Worm (Caenorhabditis elegans) whole organism, L1 larva: Measurements from ENCODE around the gene viro-2.

Source experiments
- C04F5.9 ChIP-seq: sonication (generic microtip); optimal IDR thresholded peaks from 2 replicates; lab custom pipeline; 2016; ENCODE audit warnings: missing genetic modification characterization, missing compliant biosample characterization
- C34B4.2 ChIP-seq: sonication (generic microtip); optimal IDR thresholded peaks from 2 replicates; lab custom pipeline; 2017; ENCODE audit warnings: mild to moderate bottlenecking, missing genetic modification characterization, missing compliant biosample characterization
- Y116A8C.19 ChIP-seq: sonication (generic microtip); optimal IDR thresholded peaks from 2 replicates; lab custom pipeline; 2016; ENCODE audit warnings: missing compliant biosample characterization, missing genetic modification characterization, borderline replicate concordance
- ama-1 ChIP-seq: fragments of 150-350 bp; optimal IDR thresholded peaks from 2 replicates; lab custom pipeline; 2014
- blmp-1 ChIP-seq: fragments of 150-350 bp; optimal IDR thresholded peaks from 2 replicates; lab custom pipeline; 2014; ENCODE audit warnings: missing biosample characterization, missing genetic modification characterization
- ceh-63 ChIP-seq: fragments of 200-800 bp; sonication (Bioruptor generic); optimal IDR thresholded peaks from 2 replicates; lab custom pipeline; 2018; ENCODE audit warnings: mild to moderate bottlenecking, missing genetic modification characterization, missing compliant biosample characterization
- ceh-8 ChIP-seq: fragments of 200-800 bp; sonication (Bioruptor generic); optimal IDR thresholded peaks from 2 replicates; lab custom pipeline; 2018; ENCODE audit warnings: mild to moderate bottlenecking, missing genetic modification characterization, moderate library complexity, missing compliant biosample characterization
- ceh-88 ChIP-seq: fragments of 200-800 bp; sonication (Bioruptor generic); IDR thresholded peaks from 2 replicates; pipeline ENCODE4 v1.3.6; 2022; ENCODE audit warnings: missing genetic modification characterization, missing compliant biosample characterization
- dpl-1 ChIP-seq, 3 experiments: fragments of 150-350 bp in 2 of 3; sonication (generic microtip) in 1 of 3; optimal IDR thresholded peaks; 2 replicates each; lab custom pipeline; 2014 to 2017; ENCODE audit warnings: missing biosample characterization in 3 of 3, missing genetic modification characterization in 3 of 3, missing genetic modification reagents in 3 of 3
- efl-1 ChIP-seq, 4 experiments: fragments of 150-350 bp; optimal IDR thresholded peaks in 3 of 4; peaks in 1 of 4; 1 replicate in 1 of 4; 2 replicates in 3 of 4; lab custom pipeline; 2014; ENCODE audit warnings: missing biosample characterization in 2 of 4, missing genetic modification characterization in 2 of 4, missing genetic modification reagents in 2 of 4
- efl-3 ChIP-seq: fragments of 200-800 bp; sonication (Bioruptor generic); optimal IDR thresholded peaks from 2 replicates; lab custom pipeline; 2018; ENCODE audit warnings: mild to moderate bottlenecking, missing genetic modification characterization, missing compliant biosample characterization
- egl-13 ChIP-seq: sonication (generic microtip); optimal IDR thresholded peaks from 2 replicates; lab custom pipeline; 2016; ENCODE audit warnings: missing genotype, missing genetic modification reagents, missing genetic modification characterization, missing compliant biosample characterization
- elt-3 ChIP-seq, 6 experiments: fragments of 150-350 bp in 1 of 6; sonication (generic microtip); optimal IDR thresholded peaks; 2 replicates each; lab custom pipeline; 2017 to 2018; ENCODE audit warnings: missing biosample characterization in 6 of 6, missing genetic modification characterization in 6 of 6, inconsistent platforms in 1 of 6
- ets-5 ChIP-seq: fragments of 200-800 bp; sonication (Bioruptor generic); IDR thresholded peaks from 2 replicates; pipeline ENCODE4 v1.3.6; 2022; ENCODE audit warnings: missing genetic modification characterization, missing compliant biosample characterization
- fkh-10 ChIP-seq: sonication (generic microtip); optimal IDR thresholded peaks from 2 replicates; lab custom pipeline; 2017; ENCODE audit warnings: missing biosample characterization, missing genetic modification reagents, missing genetic modification characterization
- fkh-4 ChIP-seq: sonication (generic microtip); optimal IDR thresholded peaks from 2 replicates; lab custom pipeline; 2016; ENCODE audit warnings: missing compliant biosample characterization, missing genetic modification characterization, borderline replicate concordance
- grh-1 ChIP-seq: fragments of 200-800 bp; sonication (Bioruptor generic); IDR thresholded peaks from 2 replicates; pipeline ENCODE4 v1.3.6; 2022; ENCODE audit warnings: missing genetic modification reagents, missing genetic modification characterization, missing compliant biosample characterization
- irx-1 ChIP-seq: sonication (generic microtip); optimal IDR thresholded peaks from 2 replicates; lab custom pipeline; 2016; ENCODE audit warnings: missing genetic modification characterization, missing compliant biosample characterization
- isw-1 ChIP-seq: fragments of 200-800 bp; sonication (Bioruptor generic); IDR thresholded peaks from 2 replicates; pipeline ENCODE4 v1.3.6; 2022; ENCODE audit warnings: missing genetic modification characterization, missing compliant biosample characterization
- jun-1 ChIP-seq: fragments of 150-350 bp; optimal IDR thresholded peaks from 2 replicates; lab custom pipeline; 2014; ENCODE audit warnings: missing biosample characterization, missing genetic modification reagents, missing genetic modification characterization
- lin-14 ChIP-seq: fragments of 200-800 bp; sonication (Bioruptor generic); optimal IDR thresholded peaks from 2 replicates; lab custom pipeline; 2018; ENCODE audit warnings: mild to moderate bottlenecking, missing genetic modification characterization, moderate library complexity, missing compliant biosample characterization
- lin-15B ChIP-seq: fragments of 150-350 bp; sonication (generic microtip); optimal IDR thresholded peaks from 3 replicates; lab custom pipeline; 2014; ENCODE audit warnings: missing biosample characterization, missing genetic modification characterization
- lin-35 ChIP-seq, 2 experiments: fragments of 150-350 bp; optimal IDR thresholded peaks; 2 replicates each; lab custom pipeline; 2014; ENCODE audit warnings: missing biosample characterization in 2 of 2, missing genetic modification characterization in 2 of 2, missing genetic modification reagents in 2 of 2
- lin-39 ChIP-seq: fragments of 150-350 bp; optimal IDR thresholded peaks from 2 replicates; lab custom pipeline; 2014; ENCODE audit warnings: missing biosample characterization, missing genetic modification reagents, missing genetic modification characterization
- lir-3 ChIP-seq: sonication (generic microtip); optimal IDR thresholded peaks from 2 replicates; lab custom pipeline; 2016; ENCODE audit warnings: mild to moderate bottlenecking, missing genetic modification characterization, moderate library complexity, missing compliant biosample characterization; ENCODE audit not compliant: poor library complexity
- lsy-2 ChIP-seq, 2 experiments: fragments of 150-350 bp; optimal IDR thresholded peaks; 2 replicates each; lab custom pipeline; 2014; ENCODE audit warnings: missing biosample characterization in 2 of 2, missing genetic modification characterization in 2 of 2
- mef-2 ChIP-seq: fragments of 150-350 bp; optimal IDR thresholded peaks from 2 replicates; lab custom pipeline; 2014; ENCODE audit warnings: missing biosample characterization, missing genetic modification characterization
- mep-1 ChIP-seq: fragments of 150-350 bp; optimal IDR thresholded peaks from 2 replicates; lab custom pipeline; 2014; ENCODE audit warnings: missing biosample characterization, missing genetic modification characterization
- nhr-12 ChIP-seq: sonication (generic microtip); optimal IDR thresholded peaks from 2 replicates; lab custom pipeline; 2017; ENCODE audit warnings: missing biosample characterization, missing genetic modification characterization
- nhr-237 ChIP-seq: fragments of 150-350 bp; optimal IDR thresholded peaks from 2 replicates; lab custom pipeline; 2014; ENCODE audit warnings: missing biosample characterization, missing genetic modification characterization
- nhr-28 ChIP-seq: fragments of 150-350 bp; optimal IDR thresholded peaks from 2 replicates; lab custom pipeline; 2014; ENCODE audit warnings: missing biosample characterization, missing genetic modification characterization
- nhr-47 ChIP-seq: sonication (generic microtip); optimal IDR thresholded peaks from 2 replicates; lab custom pipeline; 2016; ENCODE audit warnings: mild to moderate bottlenecking, missing genetic modification characterization, moderate library complexity, missing compliant biosample characterization
- nhr-77 ChIP-seq: fragments of 150-350 bp; optimal IDR thresholded peaks from 2 replicates; lab custom pipeline; 2014; ENCODE audit warnings: missing biosample characterization, missing genetic modification characterization
- nhr-85 ChIP-seq: sonication (generic microtip); peaks from one replicate; lab custom pipeline; 2016; ENCODE audit warnings: missing genetic modification characterization, inconsistent platforms, missing compliant biosample characterization
- nhr-90 ChIP-seq: sonication (generic microtip); optimal IDR thresholded peaks from 2 replicates; lab custom pipeline; 2016; ENCODE audit warnings: mild to moderate bottlenecking, missing genetic modification characterization, missing compliant biosample characterization; ENCODE audit not compliant: poor library complexity
- pag-3 ChIP-seq: sonication (generic microtip); optimal IDR thresholded peaks from 2 replicates; lab custom pipeline; 2017; ENCODE audit warnings: missing genetic modification characterization, mild to moderate bottlenecking, missing compliant biosample characterization, antibody characterized with exemption, borderline replicate concordance; ENCODE audit not compliant: insufficient read depth
- pax-3 ChIP-seq: fragments of 200-800 bp; sonication (Bioruptor generic); optimal IDR thresholded peaks from 2 replicates; lab custom pipeline; 2018; ENCODE audit warnings: mild to moderate bottlenecking, missing genetic modification characterization, moderate library complexity, missing compliant biosample characterization
- pqm-1 ChIP-seq: sonication (generic microtip); optimal IDR thresholded peaks from 3 replicates; lab custom pipeline; 2017; ENCODE audit warnings: missing biosample characterization, missing genetic modification characterization
- rnt-1 ChIP-seq: sonication (generic microtip); optimal IDR thresholded peaks from 2 replicates; lab custom pipeline; 2016; ENCODE audit warnings: mild to moderate bottlenecking, missing genetic modification characterization, moderate library complexity, missing compliant biosample characterization
- snpc-4 ChIP-seq: fragments of 150-350 bp; optimal IDR thresholded peaks from 2 replicates; lab custom pipeline; 2014; ENCODE audit warnings: missing biosample characterization, missing genetic modification characterization
- sox-4 ChIP-seq: sonication (generic microtip); optimal IDR thresholded peaks from 2 replicates; lab custom pipeline; 2016; ENCODE audit warnings: missing genetic modification characterization, missing compliant biosample characterization
- swsn-7 ChIP-seq: sonication (generic microtip); optimal IDR thresholded peaks from 2 replicates; lab custom pipeline; 2016; ENCODE audit warnings: missing genetic modification characterization, missing compliant biosample characterization
- tbx-2 ChIP-seq: sonication (generic microtip); optimal IDR thresholded peaks from 2 replicates; lab custom pipeline; 2016; ENCODE audit warnings: missing genetic modification characterization, missing compliant biosample characterization
- unc-130 ChIP-seq: fragments of 150-350 bp; optimal IDR thresholded peaks from 2 replicates; lab custom pipeline; 2017; ENCODE audit warnings: missing biosample characterization, missing genetic modification characterization, inconsistent platforms
- unc-86 ChIP-seq: sonication (generic microtip); optimal IDR thresholded peaks from 2 replicates; lab custom pipeline; 2016; ENCODE audit warnings: missing genetic modification characterization, missing compliant biosample characterization
- unc-98 ChIP-seq: fragments of 200-800 bp; sonication (Bioruptor generic); IDR thresholded peaks from 2 replicates; pipeline ENCODE4 v1.3.6; 2022; ENCODE audit warnings: missing genetic modification characterization, missing compliant biosample characterization
- vab-15 ChIP-seq: sonication (generic microtip); optimal IDR thresholded peaks from 2 replicates; lab custom pipeline; 2017; ENCODE audit warnings: missing genotype, mild to moderate bottlenecking, missing genetic modification characterization, missing compliant biosample characterization
- xbp-1 ChIP-seq: sonication (generic microtip); optimal IDR thresholded peaks from 2 replicates; lab custom pipeline; 2016; ENCODE audit warnings: missing genetic modification characterization, missing compliant biosample characterization
- zag-1 ChIP-seq: fragments of 150-350 bp; optimal IDR thresholded peaks from 2 replicates; lab custom pipeline; 2014; ENCODE audit warnings: missing biosample characterization, missing genetic modification characterization
- ztf-4 ChIP-seq: fragments of 150-350 bp; optimal IDR thresholded peaks from 2 replicates; lab custom pipeline; 2014; ENCODE audit warnings: missing biosample characterization, missing genetic modification characterization

viro-2 gene

DNA sequence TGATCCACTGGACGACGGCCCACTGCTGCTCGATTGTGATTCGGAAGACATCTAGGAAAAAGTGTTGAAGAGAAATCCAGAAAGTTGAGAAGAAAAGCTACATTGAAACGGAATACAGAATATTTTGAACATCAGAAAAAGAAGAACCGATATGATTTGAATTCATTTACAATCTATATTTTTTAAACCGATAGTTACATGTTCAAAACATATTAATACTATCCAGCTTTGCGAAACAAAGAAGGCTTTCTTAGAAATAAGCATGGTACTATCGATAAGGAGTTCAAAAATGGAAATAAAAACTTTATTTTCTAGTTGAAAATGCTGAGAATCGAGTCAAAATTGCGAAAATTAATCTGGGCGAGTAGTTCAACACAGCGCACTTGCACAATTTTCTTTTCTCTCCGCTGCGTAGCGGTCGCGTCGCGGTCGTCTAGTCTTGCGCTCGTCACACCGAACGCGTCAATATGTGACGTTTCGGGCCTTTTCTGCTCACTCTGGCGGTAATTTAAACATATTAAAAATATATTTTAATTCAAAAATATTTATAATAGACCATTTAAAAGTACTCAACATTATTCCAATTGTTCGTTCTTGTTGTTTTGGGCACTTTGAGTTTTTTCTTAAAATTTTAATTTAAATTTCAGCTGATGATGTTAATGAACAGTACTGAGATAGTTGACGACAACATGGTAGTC, 33.5 kb downstream of the viro-2 start, which contains the start of the genes syf-2 and K04G7.1 (continued):
- TF ChIP-seq nhr-28 (tag; lab: Kevin White, UChicago) (no peak), rnt-1 (tag; lab: Kevin White, UChicago) (peak; percentile 84), pax-3 (tag; lab: Kevin White, UChicago) (peak; percentile 82), elt-3 (tag; optimal IDR thresholded peaks at IDR 0.05; lab: Kevin White, UChicago) (peak in 3 of 6 experiments; percentile 58 to 89 (median 59)), ama-1 (lab: Kevin White, UChicago) (peak; percentile 56), ceh-63 (GFP tag; lab: Kevin White, UChicago) (no peak), nhr-90 (tag; lab: Kevin White, UChicago) (peak; percentile 80), C04F5.9 (peak; percentile 64), nhr-47 (tag; lab: Kevin White, UChicago) (peak; percentile 90), blmp-1 (peak; percentile 82), Y116A8C.19 (tag; lab: Kevin White, UChicago) (no peak), isw-1 (GFP tag; lab: Robert Waterston, UW) (peak; percentile 90), fkh-4 (tag; lab: Kevin White, UChicago) (peak; percentile 14), snpc-4 (tag; lab: Kevin White, UChicago) (peak; percentile 82), pqm-1 (tag; lab: Kevin White, UChicago) (no peak), lin-15B (peak; percentile 99), nhr-77 (tag; lab: Kevin White, UChicago) (peak; percentile 89), lin-35 (GFP tag; optimal IDR thresholded peaks at IDR 0.05; lab: Kevin White, UChicago) (peak; percentile 93 to 96), lin-14 (GFP tag; lab: Kevin White, UChicago) (peak; percentile 95), unc-86 (tag; lab: Kevin White, UChicago) (peak; percentile 85), xbp-1 (tag; lab: Kevin White, UChicago) (peak; percentile 91), dpl-1 (GFP tag; optimal IDR thresholded peaks at IDR 0.05; lab: Kevin White, UChicago) (peak; percentile 90 to 94 (median 91)), swsn-7 (tag; lab: Kevin White, UChicago) (peak; percentile 87), ceh-88 (GFP tag; lab: Robert Waterston, UW) (peak; percentile 72; the same call in 1 of the 2 replicates), nhr-85 (tag; lab: Kevin White, UChicago) (peak; percentile 97), irx-1 (tag; lab: Kevin White, UChicago) (peak; percentile 70), sox-4 (tag; lab: Kevin White, UChicago) (no peak), grh-1 (peak; percentile 80), unc-98 (GFP tag; lab: Robert Waterston, UW) (no peak), lir-3 (peak; percentile 62), efl-3 (GFP tag; lab: Kevin White, UChicago) (no peak), ztf-4 (tag; lab: Kevin White, UChicago) (peak; percentile 77), vab-15 (tag; lab: Kevin White, UChicago) (no peak), lsy-2 (tag; optimal IDR thresholded peaks at IDR 0.05; lab: Kevin White, UChicago) (peak; percentile 95), pag-3 (no peak), ceh-8 (peak; percentile 46), nhr-12 (tag; lab: Kevin White, UChicago) (no peak), nhr-237 (tag; lab: Kevin White, UChicago) (peak; percentile 74), C34B4.2 (tag; lab: Kevin White, UChicago) (no peak), egl-13 (tag; lab: Kevin White, UChicago) (peak; percentile 85), jun-1 (tag; lab: Kevin White, UChicago) (peak; percentile 86), ets-5 (GFP tag; lab: Robert Waterston, UW) (no peak), tbx-2 (tag; lab: Kevin White, UChicago) (peak; percentile 91), efl-1 (optimal IDR thresholded peaks at IDR 0.05; lab: Kevin White, UChicago) (peak; percentile 88 to 93), efl-1 (GFP tag; optimal IDR thresholded peaks at IDR 0.05 in 1 of 2; lab: Kevin White, UChicago) (peak; percentile 89 to 99), mep-1 (peak; percentile 86), fkh-10 (GFP tag; lab: Kevin White, UChicago) (peak; percentile 71), lin-39 (tag; lab: Kevin White, UChicago) (peak; percentile 76), mef-2 (tag; lab: Kevin White, UChicago) (peak; percentile 62), zag-1 (tag; lab: Kevin White, UChicago) (peak; percentile 20), unc-130 (peak; percentile 83)
